Worm (Caenorhabditis elegans) whole organism, L3 larva: ENCODE results near the gene aco-1.

ENCODE experiments used
- ceh-16 ChIP-seq: sonication (generic microtip); optimal IDR thresholded peaks from 2 replicates; lab custom pipeline; 2017; ENCODE audit warnings: missing biosample characterization, missing genetic modification characterization
- ceh-82 ChIP-seq: fragments of 150-350 bp; optimal IDR thresholded peaks from 2 replicates; lab custom pipeline; 2014; ENCODE audit warnings: missing biosample characterization, missing genetic modification characterization
- egl-27 ChIP-seq: sonication (generic microtip); optimal IDR thresholded peaks from 4 replicates; lab custom pipeline; 2017; ENCODE audit warnings: missing biosample characterization, missing genetic modification reagents, missing genetic modification characterization
- lin-15B ChIP-seq: fragments of 150-350 bp; optimal IDR thresholded peaks from 2 replicates; lab custom pipeline; 2014; ENCODE audit warnings: missing biosample characterization, missing genetic modification characterization
- lsy-12 ChIP-seq: sonication (generic microtip); optimal IDR thresholded peaks from 2 replicates; lab custom pipeline; 2016; ENCODE audit warnings: mild to moderate bottlenecking, missing genetic modification characterization, missing compliant biosample characterization
- nhr-237 ChIP-seq: fragments of 150-350 bp; optimal IDR thresholded peaks from 2 replicates; lab custom pipeline; 2014; ENCODE audit warnings: missing biosample characterization, missing genetic modification characterization
- nhr-76 ChIP-seq: fragments of 150-350 bp; sonication (generic microtip); optimal IDR thresholded peaks from 5 replicates; lab custom pipeline; 2014; ENCODE audit warnings: missing biosample characterization, missing genetic modification characterization
- pha-4 ChIP-seq: fragments of 150-350 bp; optimal IDR thresholded peaks from 2 replicates; lab custom pipeline; 2014; ENCODE audit warnings: missing biosample characterization, missing genetic modification reagents, missing genetic modification characterization
- snpc-4 ChIP-seq: fragments of 150-350 bp; optimal IDR thresholded peaks from 2 replicates; lab custom pipeline; 2014; ENCODE audit warnings: missing biosample characterization, missing genetic modification characterization
- tbx-2 ChIP-seq: sonication (generic microtip); optimal IDR thresholded peaks from 2 replicates; lab custom pipeline; 2016; ENCODE audit warnings: mild to moderate bottlenecking, missing genetic modification characterization, missing compliant biosample characterization
- unc-39 ChIP-seq: sonication (generic microtip); optimal IDR thresholded peaks from 4 replicates; lab custom pipeline; 2017; ENCODE audit warnings: missing biosample characterization, missing genetic modification characterization
- unc-62 ChIP-seq: fragments of 150-350 bp; sonication (generic microtip); optimal IDR thresholded peaks from 4 replicates; lab custom pipeline; 2014; ENCODE audit warnings: missing biosample characterization, missing genetic modification reagents, missing genetic modification characterization
- zag-1 ChIP-seq: fragments of 150-350 bp; optimal IDR thresholded peaks from 2 replicates; lab custom pipeline; 2014; ENCODE audit warnings: missing biosample characterization, missing genetic modification characterization
- ztf-11 ChIP-seq: fragments of 150-350 bp; optimal IDR thresholded peaks from 2 replicates; lab custom pipeline; 2014; ENCODE audit warnings: missing biosample characterization, missing genetic modification characterization

DNA sequence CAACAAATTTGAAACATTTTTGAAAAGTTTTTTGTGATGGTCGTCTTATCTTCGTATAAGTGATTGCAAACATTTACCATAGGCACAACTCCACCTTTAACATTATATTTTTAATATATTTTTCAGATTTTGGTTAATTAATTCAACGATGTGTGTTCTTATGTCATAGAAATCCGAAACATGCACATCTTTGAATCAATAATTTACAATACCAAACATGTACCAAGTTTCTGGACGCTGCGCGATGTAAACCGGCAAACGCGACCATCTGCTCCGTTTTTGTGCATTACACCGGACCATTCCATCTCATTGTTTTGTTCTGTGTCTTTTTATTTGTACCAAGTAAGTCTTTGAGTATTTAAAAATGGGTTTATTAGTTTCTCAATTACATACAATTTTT, 17.8 kb downstream of the aco-1 start, which contains the start of gene pgp-4:
- TF ChIP-seq unc-62 (GFP tag; lab: Kevin White, UChicago) (no peak), ztf-11 (tag; lab: Kevin White, UChicago) (no peak), ceh-82 (tag; lab: Kevin White, UChicago) (no peak), nhr-76 (tag; lab: Kevin White, UChicago) (no peak), tbx-2 (no peak), lin-15B (tag; lab: Kevin White, UChicago) (no peak), egl-27 (tag; lab: Kevin White, UChicago) (no peak), unc-39 (tag; lab: Kevin White, UChicago) (no peak), snpc-4 (tag; lab: Kevin White, UChicago) (no peak), zag-1 (tag; lab: Kevin White, UChicago) (no peak), ceh-16 (tag; lab: Kevin White, UChicago) (no peak), nhr-237 (no peak), pha-4 (tag; lab: Kevin White, UChicago) (no peak), lsy-12 (tag; lab: Kevin White, UChicago) (no peak)
